Worm (Caenorhabditis elegans) whole organism, late embryonic: Measurements from ENCODE around the gene romo-1.

Experiments used
- Y22D7AL.16 ChIP-seq: sonication (generic microtip); optimal IDR thresholded peaks from 2 replicates; lab custom pipeline; 2016; ENCODE audit warnings: missing genetic modification characterization, missing compliant biosample characterization
- ama-1 ChIP-seq: fragments of 150-350 bp; optimal IDR thresholded peaks from 2 replicates; lab custom pipeline; 2014
- dmd-4 ChIP-seq: sonication (generic microtip); optimal IDR thresholded peaks from 2 replicates; lab custom pipeline; 2016; ENCODE audit warnings: borderline replicate concordance, missing genetic modification characterization, missing compliant biosample characterization
- elt-2 ChIP-seq: sonication (generic microtip); optimal IDR thresholded peaks from 2 replicates; lab custom pipeline; 2016; ENCODE audit warnings: missing genetic modification reagents, missing genetic modification characterization, missing compliant biosample characterization
- fkh-10 ChIP-seq: fragments of 150-350 bp; optimal IDR thresholded peaks from 2 replicates; lab custom pipeline; 2014; ENCODE audit warnings: missing biosample characterization, missing genetic modification reagents, missing genetic modification characterization
- hlh-30 ChIP-seq: sonication (generic microtip); optimal IDR thresholded peaks from 2 replicates; lab custom pipeline; 2017; ENCODE audit warnings: antibody characterized with exemption, missing genetic modification characterization, missing compliant biosample characterization; ENCODE audit not compliant: insufficient read depth
- pha-4 ChIP-seq: fragments of 150-350 bp; optimal IDR thresholded peaks from 2 replicates; lab custom pipeline; 2018; ENCODE audit warnings: missing biosample characterization, missing genetic modification reagents, missing genetic modification characterization
- rnt-1 ChIP-seq: sonication (generic microtip); optimal IDR thresholded peaks from 2 replicates; lab custom pipeline; 2016; ENCODE audit warnings: missing genetic modification characterization, missing compliant biosample characterization
- sox-4 ChIP-seq: sonication (generic microtip); optimal IDR thresholded peaks from 2 replicates; lab custom pipeline; 2017; ENCODE audit warnings: mild to moderate bottlenecking, missing genetic modification characterization, inconsistent platforms, missing compliant biosample characterization
- ttx-3 ChIP-seq: sonication (generic microtip); optimal IDR thresholded peaks from 2 replicates; lab custom pipeline; 2016; ENCODE audit warnings: missing genetic modification reagents, missing genetic modification characterization, missing compliant biosample characterization

- TF ChIP-seq sox-4 (tag; lab: Kevin White, UChicago) (no peak), hlh-30 (no peak), rnt-1 (no peak), Y22D7AL.16 (tag; lab: Kevin White, UChicago) (no peak), ama-1 (lab: Kevin White, UChicago) (no peak), ttx-3 (no peak), dmd-4 (tag; lab: Kevin White, UChicago) (no peak), elt-2 (no peak), fkh-10 (no peak), pha-4 (tag; lab: Kevin White, UChicago) (no peak)
These were observed 21.9 kb downstream of the romo-1 start, which contains the start of gene F15D4.2 for ce11 chrII:13215792-13216191.
